Fruit fly (Drosophila melanogaster) whole organism, embryonic: Measurements from ENCODE around the gene CG13285.
A peak's percentile ranks its signal among the peaks of the same experiment; 100 is the strongest.

ENCODE experiments used
- Bgb ChIP-seq: fragments of 200-800 bp; sonication (Bioruptor generic); IDR thresholded peaks from 2 replicates; pipeline ENCODE4 v1.3.6; 2022; ENCODE audit warnings: missing biosample characterization, missing genetic modification characterization; ENCODE audit not compliant: partially characterized antibody
- Bteb2 ChIP-seq: fragments of 200-800 bp; sonication (Bioruptor generic); optimal IDR thresholded peaks from 2 replicates; lab custom pipeline; 2016; ENCODE audit warnings: missing biosample characterization, missing genetic modification characterization
- CG10321 ChIP-seq: fragments of 200-800 bp; sonication (Bioruptor generic); IDR thresholded peaks from 2 replicates; pipeline ENCODE4 v1.3.6; 2022; ENCODE audit warnings: missing biosample characterization, missing genetic modification characterization
- CG10366 ChIP-seq: fragments of 200-800 bp; sonication (Bioruptor generic); IDR thresholded peaks from 2 replicates; pipeline ENCODE4 v1.3.6; 2022; ENCODE audit warnings: missing biosample characterization, missing genetic modification characterization
- CG10959 ChIP-seq: fragments of 200-800 bp; sonication (Bioruptor generic); IDR thresholded peaks from 2 replicates; pipeline ENCODE4 v1.3.6; 2022; ENCODE audit warnings: missing biosample characterization, missing genetic modification characterization
- CG11398 ChIP-seq: fragments of 200-800 bp; sonication (Bioruptor generic); optimal IDR thresholded peaks from 2 replicates; lab custom pipeline; 2016; ENCODE audit warnings: missing biosample characterization, missing genetic modification characterization
- CG11456 ChIP-seq: fragments of 200-800 bp; sonication (Bioruptor generic); IDR thresholded peaks from 3 replicates; pipeline ENCODE4 v1.3.6; 2022; ENCODE audit warnings: missing biosample characterization, missing genetic modification characterization
- CG15011 ChIP-seq: fragments of 200-800 bp; sonication (Bioruptor generic); optimal IDR thresholded peaks from 3 replicates; lab custom pipeline; 2018; ENCODE audit warnings: missing biosample characterization, mild to moderate bottlenecking, missing genetic modification characterization
- CG15514 ChIP-seq: fragments of 200-800 bp; sonication (Bioruptor generic); optimal IDR thresholded peaks from 3 replicates; lab custom pipeline; 2017; ENCODE audit warnings: missing biosample characterization, missing genetic modification characterization, mild to moderate bottlenecking, moderate library complexity, missing genetic modification reagents
- CG16863 ChIP-seq: fragments of 200-800 bp; sonication (Bioruptor generic); optimal IDR thresholded peaks from 3 replicates; lab custom pipeline; 2016; ENCODE audit warnings: missing biosample characterization, missing genetic modification characterization
- CG17361 ChIP-seq: fragments of 200-800 bp; sonication (Bioruptor generic); IDR thresholded peaks from 3 replicates; pipeline ENCODE4 v1.3.6; 2022; ENCODE audit warnings: missing biosample characterization, missing genetic modification characterization
- CG1832 ChIP-seq: fragments of 200-800 bp; sonication (Bioruptor generic); optimal IDR thresholded peaks from 2 replicates; lab custom pipeline; 2017; ENCODE audit warnings: missing biosample characterization, mild to moderate bottlenecking, missing genetic modification characterization, inconsistent platforms
- CG18764 ChIP-seq: fragments of 200-800 bp; sonication (Bioruptor generic); optimal IDR thresholded peaks from 3 replicates; lab custom pipeline; 2016; ENCODE audit warnings: missing biosample characterization, missing genetic modification characterization
- CG30431 ChIP-seq: fragments of 200-800 bp; sonication (Bioruptor generic); optimal IDR thresholded peaks from 2 replicates; lab custom pipeline; 2017; ENCODE audit warnings: missing biosample characterization, missing genetic modification characterization
- CG32532 ChIP-seq: fragments of 200-800 bp; sonication (Bioruptor generic); IDR thresholded peaks from 2 replicates; pipeline ENCODE4 v1.3.6; 2022; ENCODE audit warnings: missing biosample characterization, missing genetic modification characterization
- CG34422 ChIP-seq: fragments of 200-800 bp; sonication (Bioruptor generic); IDR thresholded peaks from 3 replicates; pipeline ENCODE4 v1.3.6; 2022; ENCODE audit warnings: missing biosample characterization, missing genetic modification characterization
- CG4820 ChIP-seq: fragments of 200-800 bp; sonication (Bioruptor generic); optimal IDR thresholded peaks from 3 replicates; lab custom pipeline; 2016; ENCODE audit warnings: missing biosample characterization, missing genetic modification characterization
- CG6791 ChIP-seq: fragments of 200-800 bp; sonication (Bioruptor generic); IDR thresholded peaks from 3 replicates; pipeline ENCODE4 v1.3.6; 2022; ENCODE audit warnings: missing biosample characterization, missing genetic modification characterization; ENCODE audit not compliant: partially characterized antibody
- CG8478 ChIP-seq: fragments of >200 bp; optimal IDR thresholded peaks from 2 replicates; lab custom pipeline; 2018
- CG9609 ChIP-seq: fragments of 200-800 bp; sonication (Bioruptor generic); optimal IDR thresholded peaks from 3 replicates; lab custom pipeline; 2016; ENCODE audit warnings: missing biosample characterization, missing genetic modification characterization
- D ChIP-seq, 2 experiments: fragments of 200-800 bp in 1 of 2; fragments of >200 bp in 1 of 2; sonication (Bioruptor generic) in 1 of 2; optimal IDR thresholded peaks; 2 replicates in 1 of 2; 3 replicates in 1 of 2; lab custom pipeline; 2017; ENCODE audit warnings: mild to moderate bottlenecking in 1 of 2, missing biosample characterization in 1 of 2, missing genetic modification characterization in 1 of 2, missing genetic modification reagents in 1 of 2
- Deaf1 ChIP-seq: fragments of 200-800 bp; optimal IDR thresholded peaks from 3 replicates; lab custom pipeline; 2019; ENCODE audit warnings: missing biosample characterization, mild to moderate bottlenecking, missing genetic modification characterization, moderate library complexity
- HmgD ChIP-seq: fragments of 200-800 bp; sonication (Bioruptor generic); optimal IDR thresholded peaks from 3 replicates; lab custom pipeline; 2016; ENCODE audit warnings: missing biosample characterization, missing genetic modification characterization
- Lhr ChIP-seq: fragments of 200-800 bp; sonication (Bioruptor generic); optimal IDR thresholded peaks from 3 replicates; lab custom pipeline; 2017; ENCODE audit warnings: mild to moderate bottlenecking, missing biosample characterization, missing genetic modification reagents, missing genetic modification characterization
- Mes4 ChIP-seq: fragments of 200-800 bp; sonication (Bioruptor generic); optimal IDR thresholded peaks from 2 replicates; lab custom pipeline; 2016; ENCODE audit warnings: missing biosample characterization, missing genetic modification characterization
- Nf-YB ChIP-seq: fragments of 200-800 bp; sonication (Bioruptor generic); optimal IDR thresholded peaks from 3 replicates; lab custom pipeline; 2019; ENCODE audit warnings: missing biosample characterization, mild to moderate bottlenecking, missing genetic modification characterization, moderate library complexity
- Poxn ChIP-seq: fragments of 200-800 bp; sonication (Bioruptor generic); IDR thresholded peaks from 2 replicates; pipeline ENCODE4 v1.3.6; 2022; ENCODE audit warnings: missing biosample characterization, missing genetic modification characterization
- Ravus ChIP-seq: fragments of 200-800 bp; sonication (Bioruptor generic); IDR thresholded peaks from 2 replicates; pipeline ENCODE4 v1.3.6; 2022; ENCODE audit warnings: missing biosample characterization, missing genetic modification characterization
- Rx ChIP-seq: fragments of 200-800 bp; sonication (Bioruptor generic); IDR thresholded peaks from 2 replicates; pipeline ENCODE4 v1.3.6; 2022; ENCODE audit warnings: missing biosample characterization, missing genetic modification characterization
- cad ChIP-seq: fragments of >200 bp; optimal IDR thresholded peaks from 2 replicates; lab custom pipeline; 2017; ENCODE audit warnings: missing biosample characterization, missing genetic modification characterization
- corto ChIP-seq: fragments of 200-800 bp; sonication (Bioruptor generic); optimal IDR thresholded peaks from 2 replicates; lab custom pipeline; 2016; ENCODE audit warnings: missing biosample characterization, mild to moderate bottlenecking, missing genetic modification characterization, moderate library complexity
- emc ChIP-seq: fragments of 200-800 bp; sonication (Bioruptor generic); optimal IDR thresholded peaks from 2 replicates; lab custom pipeline; 2016; ENCODE audit warnings: missing biosample characterization, missing genetic modification characterization
- fd3F ChIP-seq: fragments of 200-800 bp; sonication (Bioruptor generic); optimal IDR thresholded peaks from 2 replicates; lab custom pipeline; 2018; ENCODE audit warnings: missing biosample characterization, mild to moderate bottlenecking, missing genetic modification characterization, moderate library complexity
- fd96Cb ChIP-seq: fragments of 200-800 bp; sonication (Bioruptor generic); optimal IDR thresholded peaks from 2 replicates; lab custom pipeline; 2018; ENCODE audit warnings: missing biosample characterization, mild to moderate bottlenecking, missing genetic modification characterization, moderate library complexity
- hth ChIP-seq: fragments of >200 bp; optimal IDR thresholded peaks from 2 replicates; lab custom pipeline; 2017; ENCODE audit warnings: inconsistent platforms
- nerfin-1 ChIP-seq: fragments of 200-800 bp; sonication (Bioruptor generic); optimal IDR thresholded peaks from 3 replicates; lab custom pipeline; 2019; ENCODE audit warnings: missing biosample characterization, mild to moderate bottlenecking, missing genetic modification characterization, moderate library complexity
- otp ChIP-seq: fragments of 200-800 bp; sonication (Bioruptor generic); IDR thresholded peaks from 3 replicates; pipeline ENCODE4, ENCODE4 v1.3.6; 2022; ENCODE audit warnings: missing biosample characterization, missing genetic modification characterization
- phol ChIP-seq: fragments of 200-800 bp; sonication (Bioruptor generic); optimal IDR thresholded peaks from 3 replicates; lab custom pipeline; 2018; ENCODE audit warnings: missing biosample characterization, mild to moderate bottlenecking, missing genetic modification characterization, moderate library complexity
- prd ChIP-seq, 3 experiments: fragments of >200 bp in 2 of 3; fragments of 200-800 bp in 1 of 3; sonication (Bioruptor generic) in 1 of 3; optimal IDR thresholded peaks in 2 of 3; IDR thresholded peaks in 1 of 3; 2 replicates in 2 of 3; 3 replicates in 1 of 3; pipeline versions ENCODE4 v1.3.6 to Lab custom; 2017 to 2022; ENCODE audit warnings: missing biosample characterization in 1 of 3, missing genetic modification characterization in 1 of 3
- sd ChIP-seq: fragments of 200-800 bp; sonication (Bioruptor generic); optimal IDR thresholded peaks from 3 replicates; lab custom pipeline; 2018; ENCODE audit warnings: missing biosample characterization, mild to moderate bottlenecking, missing genetic modification characterization, moderate library complexity
- sisA ChIP-seq: fragments of 200-800 bp; sonication (Bioruptor generic); IDR thresholded peaks from 2 replicates; pipeline ENCODE4 v1.3.6; 2022; ENCODE audit warnings: missing biosample characterization, missing genetic modification characterization
- sna ChIP-seq: fragments of 200-800 bp; sonication (Bioruptor generic); IDR thresholded peaks from 2 replicates; pipeline ENCODE4 v1.3.6; 2022; ENCODE audit warnings: missing biosample characterization, missing genetic modification characterization; ENCODE audit not compliant: partially characterized antibody
- stc ChIP-seq: fragments of 200-800 bp; sonication (Bioruptor generic); IDR thresholded peaks from 2 replicates; pipeline ENCODE4 v1.3.6; 2022; ENCODE audit warnings: missing biosample characterization, missing genetic modification characterization
- stwl ChIP-seq: fragments of 200-800 bp; sonication (Bioruptor generic); optimal IDR thresholded peaks from 3 replicates; lab custom pipeline; 2018; ENCODE audit warnings: missing biosample characterization, mild to moderate bottlenecking, missing genetic modification characterization, moderate library complexity
- tap ChIP-seq: fragments of 200-800 bp; optimal IDR thresholded peaks from 3 replicates; lab custom pipeline; 2019; ENCODE audit warnings: missing biosample characterization, mild to moderate bottlenecking, missing genetic modification characterization, moderate library complexity
- twi ChIP-seq: fragments of 200-800 bp; optimal IDR thresholded peaks from 2 replicates; lab custom pipeline; 2019; ENCODE audit warnings: missing biosample characterization, mild to moderate bottlenecking, missing genetic modification characterization, moderate library complexity
- vnd ChIP-seq: fragments of 200-800 bp; sonication (Bioruptor generic); IDR thresholded peaks from 3 replicates; pipeline ENCODE4 v1.3.6; 2022; ENCODE audit warnings: missing biosample characterization, missing genetic modification characterization; ENCODE audit not compliant: partially characterized antibody
- vvl ChIP-seq: fragments of 200-800 bp; sonication (Bioruptor generic); IDR thresholded peaks from 2 replicates; pipeline ENCODE4 v1.3.6; 2022; ENCODE audit warnings: missing biosample characterization, missing genetic modification characterization

CG13285 gene

DNA sequence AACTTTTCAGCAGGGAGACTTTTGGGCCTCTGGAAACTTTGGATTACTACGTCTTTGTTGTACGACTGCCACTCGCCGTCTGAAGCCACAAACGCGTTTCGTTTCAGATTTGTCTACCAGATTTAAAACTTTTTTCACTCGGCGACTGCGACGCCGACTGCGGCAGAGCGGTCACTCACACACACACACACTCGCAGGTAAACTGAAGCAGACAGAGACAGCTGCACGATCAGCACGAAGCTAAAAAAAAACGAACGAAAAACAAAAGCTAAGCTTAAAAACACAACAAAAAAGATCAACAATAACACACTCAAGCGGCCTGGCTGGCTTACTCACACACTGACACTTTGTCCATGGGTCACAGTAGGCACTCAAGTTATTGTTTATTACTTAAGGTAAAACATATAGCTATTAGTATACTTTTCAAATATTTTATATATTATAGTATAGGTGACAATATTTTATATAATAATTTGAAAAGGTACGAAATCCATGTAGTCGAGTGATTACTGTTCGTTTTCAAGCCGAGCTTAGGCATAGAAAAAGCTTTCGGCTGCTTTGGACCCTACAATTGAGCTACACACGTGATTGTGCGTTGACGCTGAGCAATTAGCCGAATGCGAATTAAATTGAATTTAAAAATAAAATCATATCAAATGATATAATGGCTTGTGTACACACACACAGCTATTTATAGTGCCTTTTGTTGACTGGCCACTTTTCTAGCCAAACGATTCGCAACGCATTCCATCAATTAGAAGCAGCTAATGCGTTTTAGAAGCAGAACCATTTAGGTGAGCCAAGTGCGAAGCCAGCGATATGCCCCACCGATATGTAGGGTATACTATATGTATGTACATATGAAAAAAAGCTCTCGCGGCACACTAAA is 41.9 kb upstream of the CG13285 start, which contains the start of gene Msr-110 (continued):
- TF ChIP-seq CG1832: peak; percentile 22
- TF ChIP-seq Poxn (GFP tag; lab: Robert Waterston, UW): peak; percentile 61
- peak; percentile 76 for TF ChIP-seq CG4820
- TF ChIP-seq fd3F (GFP tag; lab: Kevin White, UChicago): peak; percentile 87
- TF ChIP-seq CG10321: 0 out of 2 replicates have a peak, but pooled peaks have one; percentile 63
- TF ChIP-seq CG9609 (GFP tag; lab: Kevin White, UChicago): peak; percentile 66
- no peak for TF ChIP-seq cad (GFP tag; lab: Kevin White, UChicago)
- peak; percentile 67 for TF ChIP-seq CG30431 (GFP tag; lab: Kevin White, UChicago)
- TF ChIP-seq CG10366 (GFP tag; lab: Robert Waterston, UW): peak; percentile 90
- peak; percentile 57 for TF ChIP-seq otp (GFP tag; lab: Robert Waterston, UW)
- TF ChIP-seq Bgb (GFP tag; lab: Robert Waterston, UW): 0 out of 2 replicates have a peak, but pooled peaks have one; percentile 30
- peak; percentile 91 for TF ChIP-seq phol (tag; lab: Kevin White, UChicago)
- no peak for TF ChIP-seq HmgD (GFP tag; lab: Kevin White, UChicago)
- TF ChIP-seq prd (optimal IDR thresholded peaks at IDR 0.05; lab: Kevin White, UChicago): no peak
- peak; percentile 89 for TF ChIP-seq prd (GFP tag; IDR thresholded peaks at IDR 0.05; lab: Robert Waterston, UW)
- TF ChIP-seq vvl (GFP tag; lab: Robert Waterston, UW): peak; percentile 96
- peak; percentile 71 for TF ChIP-seq CG18764 (GFP tag; lab: Kevin White, UChicago)
- peak; percentile 83 for TF ChIP-seq CG11456 (GFP tag; lab: Robert Waterston, UW)
- TF ChIP-seq hth (lab: Kevin White, UChicago): no peak
- peak; percentile 87 for TF ChIP-seq sisA (GFP tag; lab: Robert Waterston, UW)
- peak; percentile 84 for TF ChIP-seq nerfin-1 (tag; lab: Kevin White, UChicago)
- TF ChIP-seq CG16863 (GFP tag; lab: Kevin White, UChicago): peak; percentile 79
- TF ChIP-seq CG15011 (GFP tag; lab: Kevin White, UChicago): peak; percentile 78
- TF ChIP-seq stwl (tag; lab: Kevin White, UChicago): no peak
- TF ChIP-seq Rx (GFP tag; lab: Robert Waterston, UW): peak; percentile 66
- TF ChIP-seq sna (GFP tag; lab: Robert Waterston, UW): no peak
- TF ChIP-seq Deaf1 (tag; lab: Kevin White, UChicago): peak; percentile 77
- peak; percentile 68 for TF ChIP-seq emc (GFP tag; lab: Kevin White, UChicago)
- no peak for TF ChIP-seq CG6791 (GFP tag; lab: Robert Waterston, UW)
- peak; percentile 90 for TF ChIP-seq fd96Cb (tag; lab: Kevin White, UChicago)
- TF ChIP-seq stc (GFP tag; lab: Robert Waterston, UW): peak; percentile 87
- peak; percentile 56 for TF ChIP-seq Ravus (GFP tag; lab: Robert Waterston, UW)
- peak; percentile 41 for TF ChIP-seq Lhr (GFP tag; lab: Kevin White, UChicago)
- TF ChIP-seq D (optimal IDR thresholded peaks at IDR 0.05; lab: Kevin White, UChicago): no peak
- peak; percentile 84 for TF ChIP-seq D (GFP tag; optimal IDR thresholded peaks at IDR 0.05; lab: Kevin White, UChicago)
- peak; percentile 61 for TF ChIP-seq twi (tag; lab: Kevin White, UChicago)
- TF ChIP-seq CG10959 (GFP tag; lab: Robert Waterston, UW): 0 out of 2 replicates have a peak, but pooled peaks have one; percentile 39
- TF ChIP-seq CG17361 (GFP tag; lab: Robert Waterston, UW): peak; percentile 93
- peak; percentile 93 for TF ChIP-seq corto (GFP tag; lab: Kevin White, UChicago)
- peak; percentile 62 for TF ChIP-seq Nf-YB
- TF ChIP-seq CG15514 (GFP tag; lab: Kevin White, UChicago): peak; percentile 70
- TF ChIP-seq Bteb2 (GFP tag; lab: Kevin White, UChicago): peak; percentile 52
- TF ChIP-seq Mes4 (GFP tag; lab: Kevin White, UChicago): peak; percentile 67
- TF ChIP-seq CG32532: peak; percentile 95
- TF ChIP-seq tap (tag; lab: Kevin White, UChicago): peak; percentile 89
- no peak for TF ChIP-seq CG8478 (lab: Kevin White, UChicago)
- peak; percentile 91 for TF ChIP-seq CG34422
- peak; percentile 82 for TF ChIP-seq sd (tag; lab: Kevin White, UChicago)
- TF ChIP-seq vnd: no peak
- TF ChIP-seq CG11398 (GFP tag; lab: Kevin White, UChicago): peak; percentile 37
